Fruit fly (Drosophila melanogaster) whole organism, embryonic: ENCODE measurements around the gene CG13654.

Experiments
- Aef1 ChIP-seq: fragments of 200-800 bp; sonication (Bioruptor generic); IDR thresholded peaks from 3 replicates; pipeline ENCODE4 v1.3.6; 2022; ENCODE audit warnings: missing biosample characterization, missing genetic modification characterization
- BEAF-32 ChIP-seq: fragments of 200-800 bp; sonication (Bioruptor generic); optimal IDR thresholded peaks from 3 replicates; lab custom pipeline; 2017; ENCODE audit warnings: missing biosample characterization, missing genetic modification characterization, mild to moderate bottlenecking, moderate library complexity, missing genetic modification reagents
- CG14860 ChIP-seq: fragments of 200-800 bp; sonication (Bioruptor generic); IDR thresholded peaks from 3 replicates; pipeline ENCODE4 v1.3.6; 2022; ENCODE audit warnings: missing biosample characterization, missing genetic modification characterization; ENCODE audit not compliant: partially characterized antibody
- CG15514 ChIP-seq: fragments of 200-800 bp; sonication (Bioruptor generic); optimal IDR thresholded peaks from 3 replicates; lab custom pipeline; 2017; ENCODE audit warnings: missing biosample characterization, missing genetic modification characterization, mild to moderate bottlenecking, moderate library complexity, missing genetic modification reagents
- CG1602 ChIP-seq: fragments of 200-800 bp; sonication (Bioruptor generic); optimal IDR thresholded peaks from 3 replicates; lab custom pipeline; 2016; ENCODE audit warnings: missing biosample characterization, missing genetic modification characterization
- CG17186 ChIP-seq: fragments of 200-800 bp; sonication (Bioruptor generic); optimal IDR thresholded peaks from 3 replicates; lab custom pipeline; 2017; ENCODE audit warnings: missing biosample characterization, missing genetic modification reagents, missing genetic modification characterization
- CG2129 ChIP-seq: fragments of 200-800 bp; sonication (Bioruptor generic); IDR thresholded peaks from 2 replicates; pipeline ENCODE4 v1.3.6; 2022; ENCODE audit warnings: missing biosample characterization, missing genetic modification characterization; ENCODE audit not compliant: partially characterized antibody
- CG30020 ChIP-seq: fragments of 200-800 bp; optimal IDR thresholded peaks from 2 replicates; lab custom pipeline; 2019; ENCODE audit warnings: missing biosample characterization, mild to moderate bottlenecking, missing genetic modification characterization, moderate library complexity
- CG31365 ChIP-seq: fragments of 200-800 bp; sonication (Bioruptor generic); optimal IDR thresholded peaks from 2 replicates; lab custom pipeline; 2018; ENCODE audit warnings: missing biosample characterization, mild to moderate bottlenecking, missing genetic modification characterization
- CG3163 ChIP-seq: fragments of 200-800 bp; sonication (Bioruptor generic); optimal IDR thresholded peaks from 3 replicates; lab custom pipeline; 2016; ENCODE audit warnings: missing biosample characterization, missing genetic modification characterization
- CG3995 ChIP-seq: fragments of 200-800 bp; sonication (Bioruptor generic); optimal IDR thresholded peaks from 3 replicates; lab custom pipeline; 2016; ENCODE audit warnings: missing biosample characterization, missing genetic modification characterization
- CG42726 ChIP-seq: fragments of 200-800 bp; sonication (Bioruptor generic); IDR thresholded peaks from 2 replicates; pipeline ENCODE4 v1.3.6; 2022; ENCODE audit warnings: missing biosample characterization, missing genetic modification characterization; ENCODE audit not compliant: partially characterized antibody
- CG7357 ChIP-seq: fragments of 200-800 bp; sonication (Bioruptor generic); IDR thresholded peaks from 3 replicates; pipeline ENCODE4 v1.3.6; 2022; ENCODE audit warnings: missing biosample characterization, missing genetic modification characterization
- CG7963 ChIP-seq: fragments of 200-800 bp; sonication (Bioruptor generic); IDR thresholded peaks from 3 replicates; pipeline ENCODE4 v1.3.6; 2022; ENCODE audit warnings: missing biosample characterization, missing genetic modification characterization; ENCODE audit not compliant: partially characterized antibody
- CG9797 ChIP-seq: fragments of 200-800 bp; sonication (Bioruptor generic); optimal IDR thresholded peaks from 3 replicates; lab custom pipeline; 2018; ENCODE audit warnings: missing biosample characterization, mild to moderate bottlenecking, missing genetic modification characterization
- CG9876 ChIP-seq: fragments of 200-800 bp; sonication (Bioruptor generic); optimal IDR thresholded peaks from 2 replicates; lab custom pipeline; 2016; ENCODE audit warnings: missing biosample characterization, missing genetic modification characterization
- CTCF ChIP-seq: fragments of 200-800 bp; sonication (Bioruptor generic); optimal IDR thresholded peaks from 2 replicates; lab custom pipeline; 2017; ENCODE audit warnings: missing biosample characterization, mild to moderate bottlenecking, missing genetic modification characterization, moderate library complexity
- Dad ChIP-seq: fragments of 200-800 bp; sonication (Bioruptor generic); optimal IDR thresholded peaks from 3 replicates; lab custom pipeline; 2016; ENCODE audit warnings: missing biosample characterization, missing genetic modification characterization
- Dll ChIP-seq: fragments of 200-800 bp; sonication (Bioruptor generic); IDR thresholded peaks from 4 replicates; pipeline ENCODE4 v1.3.6; 2022; ENCODE audit warnings: missing biosample characterization, missing genetic modification characterization; ENCODE audit not compliant: partially characterized antibody
- Dp ChIP-seq: fragments of 200-800 bp; sonication (Bioruptor generic); optimal IDR thresholded peaks from 2 replicates; lab custom pipeline; 2018; ENCODE audit warnings: missing biosample characterization, mild to moderate bottlenecking, missing genetic modification characterization, moderate library complexity
- Dref ChIP-seq: fragments of 200-800 bp; sonication (Bioruptor generic); IDR thresholded peaks from 2 replicates; pipeline ENCODE4 v1.3.6; 2022; ENCODE audit warnings: missing biosample characterization, missing genetic modification characterization
- E2f2 ChIP-seq: fragments of 200-800 bp; sonication (Bioruptor generic); IDR thresholded peaks from 2 replicates; pipeline ENCODE4 v1.3.6; 2022; ENCODE audit warnings: missing biosample characterization, missing genetic modification characterization
- Gug ChIP-seq: fragments of 200-800 bp; sonication (Bioruptor generic); IDR thresholded peaks from 4 replicates; pipeline ENCODE4 v1.3.6; 2022; ENCODE audit warnings: missing biosample characterization, missing genetic modification characterization
- HmgZ ChIP-seq: fragments of 200-800 bp; sonication (Bioruptor generic); optimal IDR thresholded peaks from 2 replicates; lab custom pipeline; 2018; ENCODE audit warnings: missing biosample characterization, mild to moderate bottlenecking, missing genetic modification characterization
- Hr51 ChIP-seq, 2 experiments: fragments of 200-800 bp; sonication (Bioruptor generic); optimal IDR thresholded peaks; 2 replicates in 1 of 2; 3 replicates in 1 of 2; lab custom pipeline; 2016 to 2018; ENCODE audit warnings: missing biosample characterization in 2 of 2, missing genetic modification characterization in 2 of 2, mild to moderate bottlenecking in 1 of 2, moderate library complexity in 1 of 2
- MBD-R2 ChIP-seq: fragments of 200-800 bp; sonication (Bioruptor generic); IDR thresholded peaks from 2 replicates; pipeline ENCODE4 v1.3.6; 2022; ENCODE audit warnings: missing biosample characterization, missing genetic modification characterization
- MESR4 ChIP-seq: fragments of 200-800 bp; sonication (Bioruptor generic); optimal IDR thresholded peaks from 2 replicates; lab custom pipeline; 2018; ENCODE audit warnings: missing biosample characterization, mild to moderate bottlenecking, missing genetic modification characterization, moderate library complexity
- Opbp ChIP-seq: fragments of 200-800 bp; sonication (Bioruptor generic); IDR thresholded peaks from 3 replicates; pipeline ENCODE4 v1.3.6; 2022; ENCODE audit warnings: missing biosample characterization, missing genetic modification characterization; ENCODE audit not compliant: partially characterized antibody
- Rfx ChIP-seq: fragments of 200-800 bp; sonication (Bioruptor generic); IDR thresholded peaks from 2 replicates; pipeline ENCODE4 v1.3.6; 2022; ENCODE audit warnings: missing biosample characterization, missing genetic modification characterization
- Sin3A ChIP-seq: fragments of >200 bp; optimal IDR thresholded peaks from 2 replicates; lab custom pipeline; 2018
- Sry-δ ChIP-seq: fragments of 200-800 bp; sonication (Bioruptor generic); optimal IDR thresholded peaks from 2 replicates; lab custom pipeline; 2016; ENCODE audit warnings: missing biosample characterization, missing genetic modification characterization
- bbx ChIP-seq: fragments of 200-800 bp; sonication (Bioruptor generic); IDR thresholded peaks from 2 replicates; pipeline ENCODE4 v1.3.6; 2022; ENCODE audit warnings: missing biosample characterization, missing genetic modification characterization; ENCODE audit not compliant: partially characterized antibody
- chinmo ChIP-seq: fragments of 200-800 bp; sonication (Bioruptor generic); IDR thresholded peaks from 4 replicates; pipeline ENCODE4 v1.3.6; 2022; ENCODE audit warnings: missing biosample characterization, missing genetic modification characterization; ENCODE audit not compliant: partially characterized antibody
- crp ChIP-seq, 2 experiments: fragments of 200-800 bp; sonication (Bioruptor generic); optimal IDR thresholded peaks; 2 replicates in 1 of 2; 3 replicates in 1 of 2; lab custom pipeline; 2017; ENCODE audit warnings: missing biosample characterization in 2 of 2, missing genetic modification characterization in 2 of 2, mild to moderate bottlenecking in 1 of 2, moderate library complexity in 1 of 2
- dati ChIP-seq: fragments of 200-800 bp; sonication (Bioruptor generic); IDR thresholded peaks from 2 replicates; pipeline ENCODE4 v1.3.6; 2022; ENCODE audit warnings: missing biosample characterization, missing genetic modification characterization
- ems ChIP-seq: fragments of 200-800 bp; sonication (Bioruptor generic); optimal IDR thresholded peaks from 3 replicates; lab custom pipeline; 2016; ENCODE audit warnings: missing biosample characterization, missing genetic modification characterization
- grau ChIP-seq: fragments of 200-800 bp; optimal IDR thresholded peaks from 3 replicates; lab custom pipeline; 2019; ENCODE audit warnings: missing biosample characterization, mild to moderate bottlenecking, missing genetic modification characterization, moderate library complexity
- gsb-n ChIP-seq: fragments of 200-800 bp; sonication (Bioruptor generic); optimal IDR thresholded peaks from 3 replicates; lab custom pipeline; 2018; ENCODE audit warnings: missing biosample characterization, mild to moderate bottlenecking, missing genetic modification characterization
- hb ChIP-seq: fragments of 200-800 bp; sonication (Bioruptor generic); IDR thresholded peaks from 3 replicates; pipeline ENCODE4 v1.3.6; 2022; ENCODE audit warnings: missing biosample characterization, missing genetic modification characterization; ENCODE audit not compliant: partially characterized antibody
- hkb ChIP-seq, 2 experiments: fragments of 200-800 bp in 1 of 2; fragments of >200 bp in 1 of 2; sonication (Bioruptor generic) in 1 of 2; IDR thresholded peaks in 1 of 2; optimal IDR thresholded peaks in 1 of 2; 2 replicates each; pipeline versions ENCODE4 v1.3.6 to Lab custom; 2017 to 2022; ENCODE audit warnings: missing biosample characterization in 1 of 2, missing genetic modification characterization in 1 of 2
- lola ChIP-seq, 3 experiments: fragments of >200 bp in 2 of 3; fragments of 200-800 bp in 1 of 3; sonication (Bioruptor generic) in 1 of 3; optimal IDR thresholded peaks; 2 replicates each; lab custom pipeline; 2017 to 2019; ENCODE audit warnings: missing biosample characterization in 3 of 3, missing genetic modification characterization in 3 of 3, mild to moderate bottlenecking in 1 of 3, moderate library complexity in 1 of 3
- mld ChIP-seq: fragments of 200-800 bp; sonication (Bioruptor generic); IDR thresholded peaks from 3 replicates; pipeline ENCODE4 v1.3.6; 2022; ENCODE audit warnings: missing biosample characterization, missing genetic modification characterization; ENCODE audit not compliant: partially characterized antibody
- pzg ChIP-seq: fragments of 200-800 bp; sonication (Bioruptor generic); optimal IDR thresholded peaks from 3 replicates; lab custom pipeline; 2018; ENCODE audit warnings: missing biosample characterization, mild to moderate bottlenecking, missing genetic modification characterization, moderate library complexity
- row ChIP-seq: fragments of 200-800 bp; sonication (Bioruptor generic); IDR thresholded peaks from 3 replicates; pipeline ENCODE4 v1.3.6; 2022; ENCODE audit warnings: missing biosample characterization, missing genetic modification characterization
- sens ChIP-seq: fragments of 200-800 bp; sonication (Bioruptor generic); peaks from one replicate; lab custom pipeline; 2016; ENCODE audit warnings: missing biosample characterization, missing genetic modification characterization
- tx ChIP-seq: fragments of 200-800 bp; sonication (Bioruptor generic); optimal IDR thresholded peaks from 2 replicates; lab custom pipeline; 2016; ENCODE audit warnings: missing biosample characterization, missing genetic modification characterization
- unc-4 ChIP-seq: fragments of 200-800 bp; sonication (Bioruptor generic); IDR thresholded peaks from 2 replicates; pipeline ENCODE4 v1.3.6; 2022; ENCODE audit warnings: missing biosample characterization, missing genetic modification characterization; ENCODE audit not compliant: partially characterized antibody
- vvl ChIP-seq: fragments of 200-800 bp; sonication (Bioruptor generic); IDR thresholded peaks from 2 replicates; pipeline ENCODE4 v1.3.6; 2022; ENCODE audit warnings: missing biosample characterization, missing genetic modification characterization

Gene CG13654

DNA sequence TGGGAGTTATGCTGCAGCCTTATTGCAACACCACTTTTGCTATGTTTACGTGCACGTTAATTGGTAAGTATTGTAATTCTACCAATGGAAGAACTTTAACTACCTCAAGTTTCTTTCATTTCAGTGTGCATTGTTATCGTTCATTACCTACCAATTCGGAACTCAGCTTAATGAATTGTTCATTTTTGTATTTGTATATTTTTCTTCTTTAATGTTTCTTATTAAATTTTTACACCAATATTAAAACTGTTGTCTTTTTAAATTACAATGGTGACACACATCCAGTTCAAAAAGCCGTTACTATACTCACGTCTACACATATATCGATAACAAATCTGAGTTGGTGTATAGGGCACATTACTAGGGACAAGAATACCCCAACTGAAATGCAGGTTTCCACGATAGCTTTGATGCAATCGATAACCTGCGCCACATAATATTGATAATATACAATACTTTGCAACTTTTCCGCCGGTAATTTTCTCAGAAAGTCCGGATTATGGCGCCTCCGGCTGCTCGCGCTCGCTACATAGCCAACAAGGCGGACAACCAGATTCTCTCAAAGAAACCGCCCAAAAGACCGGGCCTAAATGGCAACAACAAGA is 21.7 kb downstream of the CG13654 start, which contains the start of gene Alg9 (continued):
- peak; percentile 94 for TF ChIP-seq hb (GFP tag; lab: Robert Waterston, UW)
- peak in 1 of 3 experiments; percentile 71 for TF ChIP-seq lola (GFP tag; optimal IDR thresholded peaks at IDR 0.05; lab: Kevin White, UChicago)
- peak; percentile 8 for TF ChIP-seq MESR4 (GFP tag; lab: Kevin White, UChicago)
- TF ChIP-seq Aef1 (GFP tag; lab: Robert Waterston, UW), result no peak
- TF ChIP-seq CG31365 (tag; lab: Kevin White, UChicago), result no peak
- TF ChIP-seq CG14860 (GFP tag; lab: Robert Waterston, UW), result peak; percentile 84
- TF ChIP-seq bbx (GFP tag; lab: Robert Waterston, UW), result peak; percentile 92
- peak; percentile 94 for TF ChIP-seq CG15514 (GFP tag; lab: Kevin White, UChicago)
- TF ChIP-seq row, result peak; percentile 62
- peak; percentile 84 for TF ChIP-seq CG7357
- peak; percentile 90; the same call in 2 of the 3 replicates for TF ChIP-seq Opbp
- no peak for TF ChIP-seq grau (tag; lab: Kevin White, UChicago)
- TF ChIP-seq pzg (GFP tag; lab: Kevin White, UChicago), result peak; percentile 79
- TF ChIP-seq CG1602, result no peak
- TF ChIP-seq Gug, result peak; percentile 2; the same call in 1 of the 4 replicates
- peak; percentile 77 for TF ChIP-seq CG42726 (GFP tag; lab: Robert Waterston, UW)
- no peak for TF ChIP-seq CG3163 (GFP tag; lab: Kevin White, UChicago)
- peak; percentile 89 for TF ChIP-seq unc-4 (GFP tag; lab: Robert Waterston, UW)
- peak; percentile 89 for TF ChIP-seq Dll (GFP tag; lab: Robert Waterston, UW)
- TF ChIP-seq mld (GFP tag; lab: Robert Waterston, UW), result peak; percentile 88
- peak; percentile 94 for TF ChIP-seq Dref
- TF ChIP-seq chinmo (GFP tag; lab: Robert Waterston, UW), result peak; percentile 96
- no peak for TF ChIP-seq dati (GFP tag; lab: Robert Waterston, UW)
- TF ChIP-seq Sin3A (lab: Kevin White, UChicago), result peak; percentile 56
- TF ChIP-seq vvl (GFP tag; lab: Robert Waterston, UW), result 0 out of 2 replicates have a peak, but pooled peaks have one; percentile 37
- TF ChIP-seq sens (GFP tag; lab: Kevin White, UChicago), result peak; percentile 72
- TF ChIP-seq ems, result peak; percentile 16
- TF ChIP-seq CG9876 (GFP tag; lab: Kevin White, UChicago), result no peak
- TF ChIP-seq crp (GFP tag; optimal IDR thresholded peaks at IDR 0.05; lab: Kevin White, UChicago), result no peak
- TF ChIP-seq CG3995 (GFP tag; lab: Kevin White, UChicago), result no peak
- peak; percentile 30 for TF ChIP-seq CTCF
- peak; percentile 34; the same call in 1 of the 2 replicates for TF ChIP-seq Rfx (GFP tag; lab: Robert Waterston, UW)
- peak; percentile 13 for TF ChIP-seq Dad
- peak; percentile 71 for TF ChIP-seq E2f2 (GFP tag; lab: Robert Waterston, UW)
- TF ChIP-seq MBD-R2 (GFP tag; lab: Robert Waterston, UW), result peak; percentile 72; the same call in 1 of the 2 replicates
- peak; percentile 88 for TF ChIP-seq Sry-δ (GFP tag; lab: Kevin White, UChicago)
- no peak for TF ChIP-seq tx (GFP tag; lab: Kevin White, UChicago)
- TF ChIP-seq hkb (optimal IDR thresholded peaks at IDR 0.05; lab: Kevin White, UChicago), result peak; percentile 18
- TF ChIP-seq hkb (GFP tag; IDR thresholded peaks at IDR 0.05; lab: Robert Waterston, UW), result no peak
- no peak for TF ChIP-seq gsb-n
- TF ChIP-seq BEAF-32 (GFP tag; lab: Kevin White, UChicago), result peak; percentile 84
- peak; percentile 44 for TF ChIP-seq HmgZ (tag; lab: Kevin White, UChicago)
- TF ChIP-seq CG7963 (GFP tag; lab: Robert Waterston, UW), result peak; percentile 91
- TF ChIP-seq CG30020 (tag; lab: Kevin White, UChicago), result peak; percentile 76
- TF ChIP-seq CG17186 (GFP tag; lab: Kevin White, UChicago), result peak; percentile 2
- TF ChIP-seq CG2129 (GFP tag; lab: Robert Waterston, UW), result peak; percentile 69
- peak; percentile 62 for TF ChIP-seq Dp
- TF ChIP-seq CG9797 (GFP tag; lab: Kevin White, UChicago), result peak; percentile 21
- no peak for TF ChIP-seq Hr51 (GFP tag; optimal IDR thresholded peaks at IDR 0.05; lab: Kevin White, UChicago)
